Fruit fly (Drosophila melanogaster) whole organism, adult: Measurements from ENCODE around the gene Polr1E.

ENCODE experiments used
- CG11617 ChIP-seq: fragments of 200-800 bp; sonication (Bioruptor generic); optimal IDR thresholded peaks from 2 replicates; lab custom pipeline; 2017; ENCODE audit warnings: mild to moderate bottlenecking, missing biosample characterization, missing genetic modification reagents, missing genetic modification characterization
- CG12768 ChIP-seq: fragments of 200-800 bp; sonication (Bioruptor generic); optimal IDR thresholded peaks from 2 replicates; lab custom pipeline; 2017; ENCODE audit warnings: missing biosample characterization, missing genetic modification characterization, mild to moderate bottlenecking, moderate library complexity, missing genetic modification reagents
- CG5204 ChIP-seq: fragments of 200-800 bp; sonication (Bioruptor generic); optimal IDR thresholded peaks from 2 replicates; lab custom pipeline; 2016; ENCODE audit warnings: missing biosample characterization, missing genetic modification characterization
- Mnt ChIP-seq: fragments of 200-800 bp; sonication (Bioruptor generic); optimal IDR thresholded peaks from 2 replicates; lab custom pipeline; 2016; ENCODE audit warnings: missing biosample characterization, mild to moderate bottlenecking, missing genetic modification characterization
- bab1 ChIP-seq: fragments of 200-800 bp; sonication (Bioruptor generic); optimal IDR thresholded peaks from 3 replicates; lab custom pipeline; 2019; ENCODE audit warnings: missing biosample characterization, mild to moderate bottlenecking, missing genetic modification characterization, moderate library complexity
- cnc ChIP-seq, 2 experiments: fragments of >200 bp; optimal IDR thresholded peaks; 2 replicates each; lab custom pipeline; 2017
- pad ChIP-seq: fragments of 200-800 bp; sonication (Bioruptor generic); optimal IDR thresholded peaks from 3 replicates; lab custom pipeline; 2017; ENCODE audit warnings: missing biosample characterization, missing genetic modification characterization, mild to moderate bottlenecking, moderate library complexity, missing genetic modification reagents
- tj ChIP-seq: fragments of 200-800 bp; sonication (Bioruptor generic); optimal IDR thresholded peaks from 3 replicates; lab custom pipeline; 2017; ENCODE audit warnings: missing biosample characterization, mild to moderate bottlenecking, missing genetic modification characterization, moderate library complexity
- toe ChIP-seq: fragments of 200-800 bp; sonication (Bioruptor generic); optimal IDR thresholded peaks from 2 replicates; lab custom pipeline; 2016; ENCODE audit warnings: missing biosample characterization, missing genetic modification characterization

- TF ChIP-seq pad (GFP tag; lab: Kevin White, UChicago): no peak
- no peak for TF ChIP-seq CG11617 (GFP tag; lab: Kevin White, UChicago)
- TF ChIP-seq cnc (optimal IDR thresholded peaks at IDR 0.05; lab: Kevin White, UChicago): no peak
- TF ChIP-seq toe (GFP tag; lab: Kevin White, UChicago): no peak
- no peak for TF ChIP-seq Mnt (GFP tag; lab: Kevin White, UChicago)
- no peak for TF ChIP-seq CG5204 (GFP tag; lab: Kevin White, UChicago)
- no peak for TF ChIP-seq CG12768 (GFP tag; lab: Kevin White, UChicago)
- no peak for TF ChIP-seq tj (GFP tag; lab: Kevin White, UChicago)
- no peak for TF ChIP-seq bab1 (GFP tag; lab: Kevin White, UChicago)
Observed at dm6 chr3R:18260016-18260415, 41.5 kb downstream of the Polr1E start.
